Worm (Caenorhabditis elegans) whole organism, L4 larva: ENCODE data around the gene rpc-2.

Source experiments
- F26F4.8 ChIP-seq: fragments of 200-800 bp; sonication (Bioruptor generic); conservative IDR thresholded peaks from 2 replicates; pipeline ENCODE4 v1.3.6; 2022; ENCODE audit warnings: missing genetic modification characterization, missing compliant biosample characterization
- F44E2.7 ChIP-seq: fragments of 200-800 bp; sonication (Bioruptor generic); IDR thresholded peaks from 2 replicates; pipeline ENCODE4 v2.1.2; 2022; ENCODE audit warnings: missing genetic modification characterization, missing compliant biosample characterization
- T26A8.4 ChIP-seq: fragments of 200-800 bp; sonication (Bioruptor generic); IDR thresholded peaks from 2 replicates; pipeline ENCODE4 v1.3.6; 2022; ENCODE audit warnings: missing genetic modification characterization, missing compliant biosample characterization
- Y5F2A.4 ChIP-seq: fragments of 200-800 bp; sonication (Bioruptor generic); optimal IDR thresholded peaks from 2 replicates; lab custom pipeline; 2018; ENCODE audit warnings: mild to moderate bottlenecking, missing genetic modification characterization, missing compliant biosample characterization
- ZK337.2 ChIP-seq: fragments of 200-800 bp; sonication (Bioruptor generic); IDR thresholded peaks from 2 replicates; pipeline ENCODE4 v1.3.6; 2022; ENCODE audit warnings: missing genetic modification reagents, missing genetic modification characterization, missing compliant biosample characterization
- ZK546.5 ChIP-seq, 2 experiments: sonication (generic microtip); optimal IDR thresholded peaks; 2 replicates each; lab custom pipeline; 2017; ENCODE audit warnings: missing biosample characterization in 2 of 2, missing genetic modification characterization in 2 of 2
- ceh-82 ChIP-seq: sonication (generic microtip); optimal IDR thresholded peaks from 2 replicates; lab custom pipeline; 2017; ENCODE audit warnings: missing biosample characterization, missing genetic modification characterization
- cey-2 ChIP-seq: sonication (generic microtip); optimal IDR thresholded peaks from 3 replicates; lab custom pipeline; 2017; ENCODE audit warnings: missing genetic modification characterization, mild to moderate bottlenecking, missing compliant biosample characterization, antibody characterized with exemption, borderline replicate concordance; ENCODE audit not compliant: insufficient read depth
- daf-16 ChIP-seq, 3 experiments: sonication (generic microtip); optimal IDR thresholded peaks; 2 replicates each; lab custom pipeline; 2016 to 2017; ENCODE audit warnings: missing genetic modification characterization in 3 of 3, missing genetic modification reagents in 3 of 3, mild to moderate bottlenecking in 2 of 3, missing compliant biosample characterization in 2 of 3, missing biosample characterization in 1 of 3, moderate library complexity in 1 of 3
- daf-19 ChIP-seq: fragments of 200-800 bp; sonication (Bioruptor generic); conservative IDR thresholded peaks from 2 replicates; pipeline ENCODE4 v1.3.6; 2022; ENCODE audit warnings: missing genetic modification characterization, missing compliant biosample characterization
- dmd-6 ChIP-seq: fragments of 200-800 bp; sonication (Bioruptor generic); IDR thresholded peaks from 2 replicates; pipeline ENCODE4 v1.3.6; 2022; ENCODE audit warnings: missing genetic modification reagents, missing genetic modification characterization, missing compliant biosample characterization
- dpl-1 ChIP-seq: fragments of 150-350 bp; optimal IDR thresholded peaks from 2 replicates; lab custom pipeline; 2014; ENCODE audit warnings: missing biosample characterization, missing genetic modification reagents, missing genetic modification characterization
- egl-27 ChIP-seq: sonication (generic microtip); optimal IDR thresholded peaks from 3 replicates; lab custom pipeline; 2017; ENCODE audit warnings: missing biosample characterization, missing genetic modification reagents, missing genetic modification characterization
- fkh-10 ChIP-seq: fragments of 150-350 bp; optimal IDR thresholded peaks from 2 replicates; lab custom pipeline; 2014; ENCODE audit warnings: missing biosample characterization, missing genetic modification reagents, missing genetic modification characterization
- gei-8 ChIP-seq: fragments of 200-800 bp; sonication (Bioruptor generic); optimal IDR thresholded peaks from 2 replicates; lab custom pipeline; 2018; ENCODE audit warnings: mild to moderate bottlenecking, missing genetic modification characterization, missing compliant biosample characterization
- hlh-11 ChIP-seq: fragments of 200-800 bp; sonication (Bioruptor generic); optimal IDR thresholded peaks from 2 replicates; lab custom pipeline; 2018; ENCODE audit warnings: mild to moderate bottlenecking, missing genetic modification characterization, missing compliant biosample characterization
- hlh-30 ChIP-seq: sonication (generic microtip); optimal IDR thresholded peaks from 2 replicates; lab custom pipeline; 2017; ENCODE audit warnings: antibody characterized with exemption, mild to moderate bottlenecking, missing genetic modification characterization, missing compliant biosample characterization; ENCODE audit not compliant: insufficient read depth
- lim-7 ChIP-seq: fragments of 200-800 bp; sonication (Bioruptor generic); IDR thresholded peaks from 2 replicates; pipeline ENCODE4 v1.3.6; 2022; ENCODE audit warnings: missing genetic modification characterization, missing compliant biosample characterization
- lin-13 ChIP-seq: fragments of 150-350 bp; optimal IDR thresholded peaks from 2 replicates; lab custom pipeline; 2014; ENCODE audit warnings: missing biosample characterization, missing genetic modification reagents, missing genetic modification characterization
- lin-29 ChIP-seq: fragments of 200-800 bp; sonication (Bioruptor generic); IDR thresholded peaks from 2 replicates; pipeline ENCODE4 v1.3.6; 2022; ENCODE audit warnings: missing genetic modification reagents, missing genetic modification characterization, missing compliant biosample characterization
- madf-9 ChIP-seq: fragments of 200-800 bp; sonication (Bioruptor generic); conservative IDR thresholded peaks from 2 replicates; pipeline ENCODE4 v1.3.6; 2022; ENCODE audit warnings: missing genetic modification reagents, missing genetic modification characterization, missing compliant biosample characterization
- mdl-1 ChIP-seq, 2 experiments: fragments of 150-350 bp in 1 of 2; sonication (generic microtip) in 1 of 2; optimal IDR thresholded peaks; 2 replicates each; lab custom pipeline; 2014 to 2017; ENCODE audit warnings: missing biosample characterization in 2 of 2, missing genetic modification characterization in 2 of 2
- mdt-29 ChIP-seq: fragments of 200-800 bp; sonication (Bioruptor generic); IDR thresholded peaks from 2 replicates; pipeline ENCODE4 v1.3.6; 2022; ENCODE audit warnings: missing genetic modification reagents, missing genetic modification characterization, missing compliant biosample characterization
- mes-2 ChIP-seq: sonication (generic microtip); optimal IDR thresholded peaks from 2 replicates; lab custom pipeline; 2016; ENCODE audit warnings: missing genotype, mild to moderate bottlenecking, missing genetic modification characterization, missing compliant biosample characterization; ENCODE audit not compliant: poor library complexity, severe bottlenecking
- mxl-3 ChIP-seq: fragments of 200-800 bp; sonication (Bioruptor generic); optimal IDR thresholded peaks from 2 replicates; lab custom pipeline; 2018; ENCODE audit warnings: mild to moderate bottlenecking, missing genetic modification characterization, missing compliant biosample characterization
- nhr-102 ChIP-seq: sonication (generic microtip); optimal IDR thresholded peaks from 2 replicates; lab custom pipeline; 2016; ENCODE audit warnings: mild to moderate bottlenecking, missing genetic modification characterization, moderate library complexity, missing compliant biosample characterization
- nhr-11 ChIP-seq: fragments of 150-350 bp; optimal IDR thresholded peaks from 2 replicates; lab custom pipeline; 2014; ENCODE audit warnings: missing biosample characterization, missing genetic modification characterization
- php-3 ChIP-seq: fragments of 200-800 bp; sonication (Bioruptor generic); IDR thresholded peaks from 2 replicates; pipeline ENCODE4 v1.3.6; 2022; ENCODE audit warnings: missing genetic modification reagents, missing genetic modification characterization, missing compliant biosample characterization
- saeg-2 ChIP-seq: fragments of 200-800 bp; sonication (Bioruptor generic); IDR thresholded peaks from 2 replicates; pipeline ENCODE4 v1.3.6; 2022; ENCODE audit warnings: missing genetic modification reagents, missing genetic modification characterization, missing compliant biosample characterization
- tra-1 ChIP-seq: fragments of 200-800 bp; sonication (Bioruptor generic); IDR thresholded peaks from 2 replicates; pipeline ENCODE4 v1.3.6; 2022; ENCODE audit warnings: missing genetic modification reagents, missing genetic modification characterization, missing compliant biosample characterization
- zip-2 ChIP-seq: fragments of 150-350 bp; optimal IDR thresholded peaks from 2 replicates; lab custom pipeline; 2014; ENCODE audit warnings: missing biosample characterization, missing genetic modification characterization

The rpc-2 gene

ce11 chrIII:5581049-5581448, 23.9 kb downstream of the rpc-2 start, which contains the start of gene F56D2.5 (continued):
- TF ChIP-seq daf-16 (GFP tag; optimal IDR thresholded peaks at IDR 0.05; lab: Kevin White, UChicago) (no peak), daf-16 (tag; optimal IDR thresholded peaks at IDR 0.05; lab: Kevin White, UChicago) (no peak), daf-19 (GFP tag; lab: Robert Waterston, UW) (no peak), madf-9 (GFP tag; lab: Robert Waterston, UW) (no peak)

DNA sequence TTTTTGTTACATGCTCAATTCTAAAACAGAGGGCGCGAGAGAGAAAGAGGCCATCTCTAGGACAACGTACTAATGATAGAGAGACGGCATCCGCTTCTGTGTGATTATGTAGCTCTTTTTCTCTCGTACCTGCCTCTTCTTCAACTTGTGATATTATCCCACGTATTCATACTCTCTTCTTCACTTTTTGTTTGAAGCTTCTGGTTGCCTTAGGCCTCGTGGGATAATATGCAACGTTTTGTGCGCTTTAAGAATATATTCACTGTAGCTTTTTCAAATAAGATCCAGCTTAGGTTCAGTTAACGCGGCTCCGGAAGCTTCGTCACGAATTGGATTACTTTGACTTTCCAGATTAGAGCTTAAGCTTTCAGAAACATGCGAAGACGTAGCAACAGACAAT, 25.6 kb downstream of the rpc-2 start, which contains the start of the genes F56D2.8 and uev-2:
Gene F56D2.8 (minus strand): TSS at position 101 of the 400 bp plus-strand sequence.
Gene uev-2 (plus strand): TSS at position 360 of the 400 bp plus-strand sequence.
- no peak for TF ChIP-seq hlh-11
- no peak for TF ChIP-seq dmd-6 (GFP tag; lab: Robert Waterston, UW)
- no peak for TF ChIP-seq hlh-30 (tag; lab: Kevin White, UChicago)

DNA sequence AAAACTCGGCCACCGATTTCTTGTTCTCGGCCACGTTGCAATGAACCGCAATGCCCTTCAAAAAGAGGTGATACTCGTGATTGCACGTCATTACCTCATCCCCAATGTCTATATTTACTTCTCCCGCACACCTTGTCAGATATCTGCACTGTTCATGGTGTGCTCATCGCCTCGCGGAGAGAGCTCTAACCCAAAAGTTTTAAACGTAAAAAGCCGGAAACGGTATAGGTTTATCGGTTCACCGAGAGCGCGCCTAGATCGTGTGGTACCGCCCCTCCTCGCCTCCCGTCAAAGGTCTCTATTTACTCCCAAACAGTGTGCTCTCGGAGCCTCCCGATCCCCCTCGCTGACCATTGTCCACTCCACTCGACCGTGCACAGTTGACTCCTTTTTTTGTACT, 27.5 kb downstream of the rpc-2 start, which contains the start of gene F56D2.3:
Gene F56D2.3 (plus strand): TSS at position 301 of the 400 bp plus-strand sequence.
- TF ChIP-seq saeg-2 (no peak), zip-2 (no peak), fkh-10 (GFP tag; lab: Kevin White, UChicago) (no peak), lim-7 (no peak), F26F4.8 (GFP tag; lab: Robert Waterston, UW) (no peak), Y5F2A.4 (GFP tag; lab: Kevin White, UChicago) (no peak), php-3 (GFP tag; lab: Robert Waterston, UW) (no peak), nhr-102 (no peak), nhr-11 (no peak), tra-1 (GFP tag; lab: Robert Waterston, UW) (no peak), lin-13 (GFP tag; lab: Kevin White, UChicago) (no peak), lin-29 (GFP tag; lab: Robert Waterston, UW) (no peak), ZK546.5 (tag; optimal IDR thresholded peaks at IDR 0.05; lab: Kevin White, UChicago) (no peak), cey-2 (tag; lab: Kevin White, UChicago) (no peak), hlh-30 (tag; lab: Kevin White, UChicago) (no peak), gei-8 (no peak), T26A8.4 (GFP tag; lab: Robert Waterston, UW) (no peak), F44E2.7 (GFP tag; lab: Robert Waterston, UW) (no peak), ceh-82 (tag; lab: Kevin White, UChicago) (no peak), mxl-3 (GFP tag; lab: Kevin White, UChicago) (no peak)

DNA sequence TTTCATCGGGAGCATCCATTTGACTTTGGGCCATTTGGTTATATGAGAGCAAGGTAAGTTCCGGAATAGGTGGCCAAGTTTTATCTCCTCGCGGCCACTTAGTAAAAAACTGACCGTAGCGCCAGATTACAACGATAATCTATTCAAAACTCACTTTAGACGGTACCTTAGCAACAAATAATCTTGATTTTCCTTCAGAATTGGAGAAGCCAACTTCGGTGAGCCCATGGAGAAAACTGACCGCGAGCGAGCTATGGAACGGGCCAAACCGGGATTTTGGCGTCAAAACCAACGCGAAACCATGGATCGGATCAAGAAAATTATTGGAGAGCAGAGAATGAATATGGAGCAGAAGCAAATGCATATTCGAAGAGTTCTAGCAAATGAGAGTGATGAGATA, 28.5 kb downstream of the rpc-2 start:
- TF ChIP-seq ZK337.2 (GFP tag; lab: Robert Waterston, UW) (no peak), lim-7 (no peak), zip-2 (no peak), egl-27 (tag; lab: Kevin White, UChicago) (no peak), lin-29 (GFP tag; lab: Robert Waterston, UW) (no peak), mdt-29 (GFP tag; lab: Robert Waterston, UW) (no peak)

DNA sequence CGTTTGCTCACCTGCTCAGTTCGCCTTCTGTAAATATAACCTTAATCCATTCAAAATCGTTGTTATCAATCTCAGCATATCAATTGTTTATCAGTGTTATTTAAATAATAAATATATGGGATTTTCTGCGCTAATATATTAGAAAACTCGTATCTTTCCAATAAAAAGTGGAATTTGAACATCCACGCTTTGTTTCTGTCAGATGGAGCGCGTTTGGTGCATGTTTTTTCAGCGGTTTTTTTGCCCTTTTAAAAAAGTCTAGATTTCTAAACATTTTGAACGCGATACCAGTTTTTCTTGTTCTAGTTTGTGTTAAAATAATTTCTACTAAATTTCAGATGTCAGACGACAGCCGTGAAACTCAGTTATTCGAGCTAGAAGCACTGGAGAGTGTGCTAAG, 29.8 kb downstream of the rpc-2 start, which contains the start of gene F56D2.2:
Gene F56D2.2 (plus strand): TSS at position 339 of the 400 bp plus-strand sequence.
- TF ChIP-seq mdl-1 (tag; optimal IDR thresholded peaks at IDR 0.05; lab: Kevin White, UChicago) (no peak), dpl-1 (GFP tag; lab: Kevin White, UChicago) (peak; percentile 69), mes-2 (tag; lab: Kevin White, UChicago) (peak; percentile 41)
